Worm (Caenorhabditis elegans): Measurements from ENCODE around the gene H28G03.3.

ce11 chrX:5201860-5202259 lies 24.3 kb downstream of the H28G03.3 start:
- TF ChIP-seq pqm-1 (tag; optimal IDR thresholded peaks at IDR 0.05) (no peak), snpc-4 (tag; optimal IDR thresholded peaks at IDR 0.05) (no peak), fkh-10 (GFP tag; optimal IDR thresholded peaks at IDR 0.05) (no peak), daf-12 (tag; optimal IDR thresholded peaks at IDR 0.05) (no peak), lin-15B (tag; optimal IDR thresholded peaks at IDR 0.05) (no peak), nhr-76 (tag; optimal IDR thresholded peaks at IDR 0.05) (no peak), ceh-16 (tag; optimal IDR thresholded peaks at IDR 0.05) (no peak), ama-1 (optimal IDR thresholded peaks at IDR 0.05) (no peak), nhr-28 (tag; optimal IDR thresholded peaks at IDR 0.05) (no peak), ceh-82 (tag; optimal IDR thresholded peaks at IDR 0.05) (no peak), ztf-4 (tag; optimal IDR thresholded peaks at IDR 0.05) (no peak), ZK546.5 (tag; optimal IDR thresholded peaks at IDR 0.05) (no peak)

All from whole organism, L3 larva.